Fruit fly (Drosophila melanogaster) whole organism, prepupa: ENCODE measurements around the gene Pax.

Experiments used
- Blimp-1 ChIP-seq: fragments of 200-800 bp; sonication (Bioruptor generic); optimal IDR thresholded peaks from 3 replicates; lab custom pipeline; 2017; ENCODE audit warnings: missing biosample characterization, missing genetic modification characterization, mild to moderate bottlenecking, moderate library complexity, missing genetic modification reagents
- CG34406 ChIP-seq: fragments of 200-800 bp; sonication (Bioruptor generic); optimal IDR thresholded peaks from 3 replicates; lab custom pipeline; 2016; ENCODE audit warnings: missing biosample characterization, missing genetic modification characterization
- Lpt ChIP-seq: fragments of 200-800 bp; sonication (Bioruptor generic); optimal IDR thresholded peaks from 3 replicates; lab custom pipeline; 2016; ENCODE audit warnings: missing biosample characterization, missing genetic modification characterization
- Sox14 ChIP-seq: fragments of 200-800 bp; sonication (Bioruptor generic); optimal IDR thresholded peaks from 3 replicates; lab custom pipeline; 2016; ENCODE audit warnings: missing biosample characterization, missing genetic modification characterization
- cyc ChIP-seq: fragments of 200-800 bp; sonication (Bioruptor generic); optimal IDR thresholded peaks from 3 replicates; lab custom pipeline; 2016; ENCODE audit warnings: missing biosample characterization, missing genetic modification characterization
- salr ChIP-seq, 2 experiments: fragments of 200-800 bp; sonication (Bioruptor generic); optimal IDR thresholded peaks; 3 replicates each; lab custom pipeline; 2016 to 2018; ENCODE audit warnings: missing biosample characterization in 2 of 2, missing genetic modification characterization in 2 of 2, mild to moderate bottlenecking in 1 of 2

DNA sequence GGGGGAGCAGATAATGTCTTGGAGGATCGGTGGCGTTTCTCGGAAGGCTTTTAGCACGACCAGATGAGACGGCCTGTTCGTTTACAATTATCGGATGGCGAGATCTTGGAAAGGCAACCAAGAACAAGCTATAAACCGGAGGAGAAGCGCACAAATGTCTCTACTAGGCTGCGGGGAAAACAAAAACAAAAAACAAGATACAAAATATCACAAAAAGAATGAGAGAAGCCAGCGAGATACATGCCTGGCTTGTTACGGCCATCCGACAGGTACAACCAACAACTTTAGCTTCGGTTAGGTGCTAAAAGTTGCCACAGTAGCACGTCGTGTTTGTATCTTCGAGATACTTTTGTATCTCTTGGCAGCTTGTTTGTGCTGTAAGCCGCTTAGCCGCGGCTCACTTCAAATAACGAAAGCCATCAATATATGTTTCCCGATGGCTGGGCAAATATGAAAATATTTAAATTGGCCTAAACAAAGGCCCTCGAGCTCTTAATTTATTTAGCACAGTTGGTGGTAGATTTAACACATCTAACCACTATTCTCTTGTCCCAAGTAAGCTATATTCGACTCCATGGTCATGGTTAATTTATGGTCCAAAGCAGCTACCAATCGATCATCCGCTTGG is 66.5 kb downstream of the Pax start:
- TF ChIP-seq Lpt (peak; percentile 43), cyc (GFP tag; lab: Kevin White, UChicago) (no peak), CG34406 (GFP tag; lab: Kevin White, UChicago) (no peak), Sox14 (no peak), Blimp-1 (GFP tag; lab: Kevin White, UChicago) (no peak), salr (GFP tag; optimal IDR thresholded peaks at IDR 0.05; lab: Kevin White, UChicago) (no peak)
